Worm (Caenorhabditis elegans): ENCODE measurements around the gene hpo-25.

- TF ChIP-seq tab-1 (GFP tag; IDR thresholded peaks at IDR 0.05) (no peak), med-1 (GFP tag; optimal IDR thresholded peaks at IDR 0.05; ENCODE audit: insufficient read depth) (no peak), ref-1 (GFP tag; conservative IDR thresholded peaks at IDR 0.05) (no peak), flt-1 (GFP tag; IDR thresholded peaks at IDR 0.05) (no peak)
Measured at ce11 chrII:2411555-2411954, 42.5 kb downstream of the hpo-25 start.

Measured in whole organism, midembryonic.